Fruit fly (Drosophila melanogaster) whole organism, embryonic: ENCODE data around the gene HINT1.

ENCODE experiments used
- CG10274 ChIP-seq: fragments of 200-800 bp; sonication (Bioruptor generic); optimal IDR thresholded peaks from 3 replicates; lab custom pipeline; 2017; ENCODE audit warnings: missing biosample characterization, mild to moderate bottlenecking, missing genetic modification characterization
- CG10543 ChIP-seq: fragments of 200-800 bp; sonication (Bioruptor generic); optimal IDR thresholded peaks from 3 replicates; lab custom pipeline; 2017; ENCODE audit warnings: missing biosample characterization, mild to moderate bottlenecking, missing genetic modification characterization, moderate library complexity
- CG11504 ChIP-seq: fragments of 200-800 bp; sonication (Bioruptor generic); optimal IDR thresholded peaks from 3 replicates; lab custom pipeline; 2019; ENCODE audit warnings: missing biosample characterization, mild to moderate bottlenecking, missing genetic modification characterization, moderate library complexity
- CG13775 ChIP-seq: fragments of 200-800 bp; sonication (Bioruptor generic); optimal IDR thresholded peaks from 3 replicates; lab custom pipeline; 2017; ENCODE audit warnings: missing biosample characterization, mild to moderate bottlenecking, missing genetic modification characterization
- CG14710 ChIP-seq: fragments of 200-800 bp; sonication (Bioruptor generic); optimal IDR thresholded peaks from 3 replicates; lab custom pipeline; 2019; ENCODE audit warnings: missing biosample characterization, mild to moderate bottlenecking, missing genetic modification characterization, moderate library complexity
- CG15601 ChIP-seq: fragments of 200-800 bp; sonication (Bioruptor generic); optimal IDR thresholded peaks from 3 replicates; lab custom pipeline; 2019; ENCODE audit warnings: missing biosample characterization, mild to moderate bottlenecking, missing genetic modification characterization, moderate library complexity
- CG1602 ChIP-seq: fragments of 200-800 bp; sonication (Bioruptor generic); optimal IDR thresholded peaks from 3 replicates; lab custom pipeline; 2016; ENCODE audit warnings: missing biosample characterization, missing genetic modification characterization
- CG17359 ChIP-seq: fragments of 200-800 bp; sonication (Bioruptor generic); optimal IDR thresholded peaks from 3 replicates; lab custom pipeline; 2018; ENCODE audit warnings: missing biosample characterization, mild to moderate bottlenecking, missing genetic modification characterization, moderate library complexity
- CG2712 ChIP-seq: fragments of 200-800 bp; optimal IDR thresholded peaks from 3 replicates; lab custom pipeline; 2019; ENCODE audit warnings: missing biosample characterization, mild to moderate bottlenecking, missing genetic modification characterization, moderate library complexity
- CG30020 ChIP-seq: fragments of 200-800 bp; optimal IDR thresholded peaks from 2 replicates; lab custom pipeline; 2019; ENCODE audit warnings: missing biosample characterization, mild to moderate bottlenecking, missing genetic modification characterization, moderate library complexity
- CG32532 ChIP-seq: fragments of 200-800 bp; sonication (Bioruptor generic); IDR thresholded peaks from 2 replicates; pipeline ENCODE4 v1.3.6; 2022; ENCODE audit warnings: missing biosample characterization, missing genetic modification characterization
- CG33213 ChIP-seq: fragments of 200-800 bp; sonication (Bioruptor generic); optimal IDR thresholded peaks from 3 replicates; lab custom pipeline; 2016; ENCODE audit warnings: missing biosample characterization, missing genetic modification characterization
- CG4282 ChIP-seq: fragments of 200-800 bp; sonication (Bioruptor generic); optimal IDR thresholded peaks from 2 replicates; lab custom pipeline; 2016; ENCODE audit warnings: missing biosample characterization, missing genetic modification characterization
- CG4360 ChIP-seq: fragments of 200-800 bp; sonication (Bioruptor generic); IDR thresholded peaks from 2 replicates; pipeline ENCODE4 v1.3.6; 2022; ENCODE audit warnings: missing biosample characterization, missing genetic modification characterization
- CG4617 ChIP-seq: fragments of 200-800 bp; sonication (Bioruptor generic); optimal IDR thresholded peaks from 3 replicates; lab custom pipeline; 2016; ENCODE audit warnings: missing biosample characterization, missing genetic modification characterization, borderline replicate concordance
- CG4820 ChIP-seq: fragments of 200-800 bp; sonication (Bioruptor generic); optimal IDR thresholded peaks from 3 replicates; lab custom pipeline; 2016; ENCODE audit warnings: missing biosample characterization, missing genetic modification characterization
- CG4854 ChIP-seq: fragments of 200-800 bp; sonication (Bioruptor generic); optimal IDR thresholded peaks from 2 replicates; lab custom pipeline; 2016; ENCODE audit warnings: missing biosample characterization, missing genetic modification characterization, inconsistent platforms
- CG6254 ChIP-seq: fragments of 200-800 bp; sonication (Bioruptor generic); optimal IDR thresholded peaks from 3 replicates; lab custom pipeline; 2017; ENCODE audit warnings: mild to moderate bottlenecking, missing biosample characterization, missing genetic modification reagents, missing genetic modification characterization
- CG6791 ChIP-seq: fragments of 200-800 bp; sonication (Bioruptor generic); IDR thresholded peaks from 3 replicates; pipeline ENCODE4 v1.3.6; 2022; ENCODE audit warnings: missing biosample characterization, missing genetic modification characterization; ENCODE audit not compliant: partially characterized antibody
- CG8944 ChIP-seq: fragments of 200-800 bp; sonication (Bioruptor generic); optimal IDR thresholded peaks from 3 replicates; lab custom pipeline; 2016; ENCODE audit warnings: missing biosample characterization, missing genetic modification characterization
- CG9727 ChIP-seq: fragments of 200-800 bp; sonication (Bioruptor generic); optimal IDR thresholded peaks from 3 replicates; lab custom pipeline; 2017; ENCODE audit warnings: missing biosample characterization, mild to moderate bottlenecking, missing genetic modification characterization
- CG9932 ChIP-seq: fragments of 200-800 bp; sonication (Bioruptor generic); IDR thresholded peaks from 2 replicates; pipeline ENCODE4 v1.3.6; 2022; ENCODE audit warnings: missing biosample characterization, missing genetic modification characterization
- CHES-1-like ChIP-seq: fragments of 200-800 bp; sonication (Bioruptor generic); optimal IDR thresholded peaks from 2 replicates; lab custom pipeline; 2016; ENCODE audit warnings: missing biosample characterization, missing genetic modification characterization
- Dbx ChIP-seq: fragments of 200-800 bp; sonication (Bioruptor generic); IDR thresholded peaks from 3 replicates; pipeline ENCODE4 v1.3.6; 2022; ENCODE audit warnings: missing biosample characterization, missing genetic modification characterization
- Dek ChIP-seq: fragments of 200-800 bp; sonication (Bioruptor generic); optimal IDR thresholded peaks from 3 replicates; lab custom pipeline; 2019; ENCODE audit warnings: missing biosample characterization, mild to moderate bottlenecking, missing genetic modification characterization, moderate library complexity
- Fer1 ChIP-seq: fragments of 200-800 bp; sonication (Bioruptor generic); optimal IDR thresholded peaks from 2 replicates; lab custom pipeline; 2017; ENCODE audit warnings: missing biosample characterization, mild to moderate bottlenecking, missing genetic modification characterization
- Fer2 ChIP-seq: fragments of 200-800 bp; sonication (Bioruptor generic); optimal IDR thresholded peaks from 2 replicates; lab custom pipeline; 2018; ENCODE audit warnings: missing biosample characterization, mild to moderate bottlenecking, missing genetic modification characterization, moderate library complexity
- HmgZ ChIP-seq: fragments of 200-800 bp; sonication (Bioruptor generic); optimal IDR thresholded peaks from 2 replicates; lab custom pipeline; 2018; ENCODE audit warnings: missing biosample characterization, mild to moderate bottlenecking, missing genetic modification characterization
- Hr78 ChIP-seq, 2 experiments: fragments of 200-800 bp in 1 of 2; fragments of >200 bp in 1 of 2; sonication (Bioruptor generic) in 1 of 2; optimal IDR thresholded peaks; 2 replicates each; lab custom pipeline; 2017 to 2019; ENCODE audit warnings: missing biosample characterization in 2 of 2, missing genetic modification characterization in 2 of 2, mild to moderate bottlenecking in 1 of 2, moderate library complexity in 1 of 2
- MESR4 ChIP-seq: fragments of 200-800 bp; sonication (Bioruptor generic); optimal IDR thresholded peaks from 2 replicates; lab custom pipeline; 2018; ENCODE audit warnings: missing biosample characterization, mild to moderate bottlenecking, missing genetic modification characterization, moderate library complexity
- Myb ChIP-seq: fragments of 200-800 bp; sonication (Bioruptor generic); optimal IDR thresholded peaks from 2 replicates; lab custom pipeline; 2016; ENCODE audit warnings: missing biosample characterization, missing genetic modification characterization
- Sry-δ ChIP-seq: fragments of 200-800 bp; sonication (Bioruptor generic); optimal IDR thresholded peaks from 2 replicates; lab custom pipeline; 2016; ENCODE audit warnings: missing biosample characterization, missing genetic modification characterization
- Stat92E ChIP-seq, 3 experiments: fragments of >200 bp in 2 of 3; fragments of 200-800 bp in 1 of 3; sonication (Bioruptor generic) in 1 of 3; optimal IDR thresholded peaks; 2 replicates each; lab custom pipeline; 2017 to 2019; ENCODE audit warnings: missing biosample characterization in 3 of 3, missing genetic modification characterization in 3 of 3, mild to moderate bottlenecking in 1 of 3, moderate library complexity in 1 of 3
- amos ChIP-seq: fragments of 200-800 bp; sonication (Bioruptor generic); IDR thresholded peaks from 2 replicates; pipeline ENCODE4 v1.3.6; 2022; ENCODE audit warnings: missing biosample characterization, missing genetic modification characterization; ENCODE audit not compliant: partially characterized antibody
- cato ChIP-seq: fragments of 200-800 bp; sonication (Bioruptor generic); optimal IDR thresholded peaks from 2 replicates; lab custom pipeline; 2016; ENCODE audit warnings: missing biosample characterization, missing genetic modification characterization, borderline replicate concordance
- ems ChIP-seq: fragments of 200-800 bp; sonication (Bioruptor generic); optimal IDR thresholded peaks from 3 replicates; lab custom pipeline; 2016; ENCODE audit warnings: missing biosample characterization, missing genetic modification characterization
- gce ChIP-seq: fragments of 200-800 bp; sonication (Bioruptor generic); IDR thresholded peaks from 3 replicates; pipeline ENCODE4 v1.3.6; 2022; ENCODE audit warnings: missing biosample characterization, missing genetic modification characterization
- gsb-n ChIP-seq: fragments of 200-800 bp; sonication (Bioruptor generic); optimal IDR thresholded peaks from 3 replicates; lab custom pipeline; 2018; ENCODE audit warnings: missing biosample characterization, mild to moderate bottlenecking, missing genetic modification characterization
- lilli ChIP-seq: fragments of 200-800 bp; sonication (Bioruptor generic); optimal IDR thresholded peaks from 3 replicates; lab custom pipeline; 2016; ENCODE audit warnings: missing biosample characterization, missing genetic modification characterization
- row ChIP-seq: fragments of 200-800 bp; sonication (Bioruptor generic); IDR thresholded peaks from 3 replicates; pipeline ENCODE4 v1.3.6; 2022; ENCODE audit warnings: missing biosample characterization, missing genetic modification characterization
- salm ChIP-seq: fragments of 200-800 bp; sonication (Bioruptor generic); optimal IDR thresholded peaks from 2 replicates; lab custom pipeline; 2018; ENCODE audit warnings: missing biosample characterization, mild to moderate bottlenecking, missing genetic modification characterization
- stc ChIP-seq: fragments of 200-800 bp; sonication (Bioruptor generic); IDR thresholded peaks from 2 replicates; pipeline ENCODE4 v1.3.6; 2022; ENCODE audit warnings: missing biosample characterization, missing genetic modification characterization
- stwl ChIP-seq: fragments of 200-800 bp; sonication (Bioruptor generic); optimal IDR thresholded peaks from 3 replicates; lab custom pipeline; 2018; ENCODE audit warnings: missing biosample characterization, mild to moderate bottlenecking, missing genetic modification characterization, moderate library complexity
- sug ChIP-seq: fragments of 200-800 bp; optimal IDR thresholded peaks from 2 replicates; lab custom pipeline; 2019; ENCODE audit warnings: missing biosample characterization, mild to moderate bottlenecking, missing genetic modification characterization, moderate library complexity
- trem ChIP-seq: fragments of 200-800 bp; optimal IDR thresholded peaks from 3 replicates; lab custom pipeline; 2019; ENCODE audit warnings: missing biosample characterization, mild to moderate bottlenecking, missing genetic modification characterization, moderate library complexity
- usp ChIP-seq: fragments of >200 bp; optimal IDR thresholded peaks from 2 replicates; lab custom pipeline; 2017; ENCODE audit warnings: missing biosample characterization, missing genetic modification characterization
- vfl ChIP-seq: fragments of 200-800 bp; sonication (Bioruptor generic); optimal IDR thresholded peaks from 2 replicates; lab custom pipeline; 2016; ENCODE audit warnings: missing biosample characterization, missing genetic modification characterization
- zen ChIP-seq: fragments of 200-800 bp; sonication (Bioruptor generic); optimal IDR thresholded peaks from 3 replicates; lab custom pipeline; 2018; ENCODE audit warnings: missing biosample characterization, mild to moderate bottlenecking, missing genetic modification characterization, moderate library complexity

The HINT1 gene

DNA sequence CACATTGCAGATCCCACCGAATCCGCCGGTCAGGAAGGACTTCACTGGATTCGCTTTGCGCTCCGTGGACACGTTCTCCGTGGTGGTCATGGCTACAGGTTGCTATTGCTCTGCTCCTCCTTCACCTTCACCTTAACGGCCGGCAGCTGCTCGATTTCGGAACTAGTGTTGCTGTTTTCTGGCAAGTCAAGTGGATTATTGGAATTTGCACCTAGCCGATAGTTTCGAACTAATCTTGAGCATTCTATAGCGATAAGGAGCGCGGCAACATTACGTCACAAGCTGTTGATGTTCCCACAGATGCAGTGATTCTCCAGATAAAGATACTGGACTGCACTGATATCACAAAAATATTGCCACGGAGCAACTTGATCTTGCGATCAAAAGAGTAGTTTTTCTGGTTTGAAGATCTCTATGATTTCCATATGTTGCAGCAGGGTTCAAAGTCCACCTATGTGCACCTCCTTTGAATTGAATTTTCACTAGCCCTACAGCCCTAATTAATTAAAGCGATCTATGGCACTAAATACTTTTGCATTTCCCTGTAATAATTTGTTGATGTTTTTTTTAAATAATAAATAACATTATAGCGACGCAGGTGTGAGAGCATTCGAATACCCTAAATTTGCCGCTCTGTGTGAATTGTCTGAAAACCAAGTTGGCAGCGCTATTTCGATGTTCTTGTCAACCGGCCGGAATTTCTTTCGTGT lies at the start of gene HINT1, which contains the start of gene colt (continued):
- TF ChIP-seq CG9727 (GFP tag; lab: Kevin White, UChicago) (no peak), CG6254 (GFP tag; lab: Kevin White, UChicago) (peak; percentile 7), CG33213 (GFP tag; lab: Kevin White, UChicago) (peak; percentile 53), Dbx (peak; percentile 28; the same call in 1 of the 3 replicates), gsb-n (tag; lab: Kevin White, UChicago) (peak; percentile 28), Stat92E (GFP tag; optimal IDR thresholded peaks at IDR 0.05; lab: Kevin White, UChicago) (peak in 1 of 3 experiments; percentile 25), HmgZ (tag; lab: Kevin White, UChicago) (peak; percentile 50), CG4617 (GFP tag; lab: Kevin White, UChicago) (peak; percentile 99), sug (tag; lab: Kevin White, UChicago) (peak; percentile 41), CG4360 (GFP tag; lab: Robert Waterston, UW) (no peak), zen (peak; percentile 40), CG4854 (no peak), vfl (GFP tag; lab: Kevin White, UChicago) (no peak), CG13775 (no peak), CG30020 (tag; lab: Kevin White, UChicago) (peak; percentile 72), salm (tag; lab: Kevin White, UChicago) (peak; percentile 17), Dek (tag; lab: Kevin White, UChicago) (peak; percentile 27), usp (GFP tag; lab: Kevin White, UChicago) (no peak), CG8944 (GFP tag; lab: Kevin White, UChicago) (no peak), CG14710 (tag; lab: Kevin White, UChicago) (peak; percentile 70), Fer2 (tag; lab: Kevin White, UChicago) (peak; percentile 1), CG4820 (no peak), stwl (tag; lab: Kevin White, UChicago) (peak; percentile 80), CG10274 (no peak), amos (GFP tag; lab: Robert Waterston, UW) (peak; percentile 53), CG1602 (GFP tag; lab: Kevin White, UChicago) (no peak), Myb (GFP tag; lab: Kevin White, UChicago) (peak; percentile 28), ems (GFP tag; lab: Kevin White, UChicago) (peak; percentile 25), CG10543 (peak; percentile 0), stc (no peak), CG6791 (GFP tag; lab: Robert Waterston, UW) (peak; percentile 44; the same call in 1 of the 3 replicates), CG32532 (peak; percentile 48; the same call in 1 of the 2 replicates), CG11504 (peak; percentile 50), cato (GFP tag; lab: Kevin White, UChicago) (no peak), CHES-1-like (GFP tag; lab: Kevin White, UChicago) (peak; percentile 4), MESR4 (GFP tag; lab: Kevin White, UChicago) (peak; percentile 96), Fer1 (GFP tag; lab: Kevin White, UChicago) (peak; percentile 32), Sry-δ (GFP tag; lab: Kevin White, UChicago) (peak; percentile 41), row (GFP tag; lab: Robert Waterston, UW) (peak; percentile 47), Hr78 (GFP tag; optimal IDR thresholded peaks at IDR 0.05; lab: Kevin White, UChicago) (peak in 1 of 2 experiments; percentile 9), CG2712 (peak; percentile 54), lilli (GFP tag; lab: Kevin White, UChicago) (peak; percentile 17), CG4282 (GFP tag; lab: Kevin White, UChicago) (no peak), trem (peak; percentile 99), CG15601 (tag; lab: Kevin White, UChicago) (peak; percentile 49), CG17359 (tag; lab: Kevin White, UChicago) (no peak), CG9932 (peak; percentile 33; the same call in 1 of the 2 replicates), gce (no peak)
